Fruit fly (Drosophila melanogaster) whole organism, prepupa: Measurements from ENCODE around the gene CG13896.
A peak's percentile ranks its signal among the peaks of the same experiment; 100 is the strongest.

Experiments
- Blimp-1 ChIP-seq: fragments of 200-800 bp; sonication (Bioruptor generic); optimal IDR thresholded peaks from 3 replicates; lab custom pipeline; 2017; ENCODE audit warnings: missing biosample characterization, missing genetic modification characterization, mild to moderate bottlenecking, moderate library complexity, missing genetic modification reagents
- CG10631 ChIP-seq: fragments of 200-800 bp; sonication (Bioruptor generic); optimal IDR thresholded peaks from 2 replicates; lab custom pipeline; 2016; ENCODE audit warnings: missing biosample characterization, missing genetic modification characterization
- CG11294 ChIP-seq: fragments of 200-800 bp; sonication (Bioruptor generic); IDR thresholded peaks from 2 replicates; pipeline ENCODE4 v1.3.6; 2022; ENCODE audit warnings: missing biosample characterization, missing genetic modification characterization
- CG11902 ChIP-seq: fragments of 200-800 bp; sonication (Bioruptor generic); optimal IDR thresholded peaks from 3 replicates; lab custom pipeline; 2016; ENCODE audit warnings: missing biosample characterization, missing genetic modification characterization
- CG15336 ChIP-seq: fragments of 200-800 bp; sonication (Bioruptor generic); IDR thresholded peaks from 2 replicates; pipeline ENCODE4 v1.3.6; 2022; ENCODE audit warnings: missing biosample characterization, missing genetic modification characterization
- CG16779 ChIP-seq: fragments of 200-800 bp; sonication (Bioruptor generic); optimal IDR thresholded peaks from 3 replicates; lab custom pipeline; 2017; ENCODE audit warnings: missing biosample characterization, mild to moderate bottlenecking, missing genetic modification characterization
- CG3032 ChIP-seq: fragments of 200-800 bp; optimal IDR thresholded peaks from 2 replicates; lab custom pipeline; 2019; ENCODE audit warnings: missing biosample characterization, mild to moderate bottlenecking, missing genetic modification characterization, moderate library complexity
- CG31627 ChIP-seq: fragments of 200-800 bp; sonication (Bioruptor generic); optimal IDR thresholded peaks from 3 replicates; lab custom pipeline; 2016; ENCODE audit warnings: missing biosample characterization, missing genetic modification characterization
- CG32006 ChIP-seq: fragments of 200-800 bp; sonication (Bioruptor generic); optimal IDR thresholded peaks from 3 replicates; lab custom pipeline; 2017; ENCODE audit warnings: missing biosample characterization, mild to moderate bottlenecking, missing genetic modification characterization
- CG34406 ChIP-seq: fragments of 200-800 bp; sonication (Bioruptor generic); optimal IDR thresholded peaks from 3 replicates; lab custom pipeline; 2016; ENCODE audit warnings: missing biosample characterization, missing genetic modification characterization
- CG4318 ChIP-seq: fragments of 200-800 bp; sonication (Bioruptor generic); optimal IDR thresholded peaks from 3 replicates; lab custom pipeline; 2017; ENCODE audit warnings: missing biosample characterization, mild to moderate bottlenecking, missing genetic modification characterization
- CG6276 ChIP-seq: fragments of 200-800 bp; sonication (Bioruptor generic); optimal IDR thresholded peaks from 2 replicates; lab custom pipeline; 2017; ENCODE audit warnings: missing biosample characterization, mild to moderate bottlenecking, missing genetic modification characterization
- CG6792 ChIP-seq: fragments of 200-800 bp; sonication (Bioruptor generic); optimal IDR thresholded peaks from 3 replicates; lab custom pipeline; 2016; ENCODE audit warnings: missing biosample characterization, missing genetic modification characterization
- CG6854 ChIP-seq: fragments of 200-800 bp; sonication (Bioruptor generic); optimal IDR thresholded peaks from 2 replicates; lab custom pipeline; 2017; ENCODE audit warnings: missing biosample characterization, mild to moderate bottlenecking, missing genetic modification characterization
- CG7368 ChIP-seq: fragments of 200-800 bp; sonication (Bioruptor generic); optimal IDR thresholded peaks from 3 replicates; lab custom pipeline; 2016; ENCODE audit warnings: missing biosample characterization, missing genetic modification characterization
- CG8119 ChIP-seq: fragments of 200-800 bp; sonication (Bioruptor generic); IDR thresholded peaks from 3 replicates; pipeline ENCODE4 v1.3.6; 2022; ENCODE audit warnings: missing biosample characterization, missing genetic modification characterization
- CG8319 ChIP-seq: fragments of 200-800 bp; sonication (Bioruptor generic); optimal IDR thresholded peaks from 3 replicates; lab custom pipeline; 2016; ENCODE audit warnings: missing biosample characterization, missing genetic modification characterization
- CG8632 ChIP-seq: fragments of 200-800 bp; sonication (Bioruptor generic); optimal IDR thresholded peaks from 3 replicates; lab custom pipeline; 2016; ENCODE audit warnings: missing biosample characterization, missing genetic modification characterization
- CG9139 ChIP-seq: fragments of 200-800 bp; sonication (Bioruptor generic); optimal IDR thresholded peaks from 3 replicates; lab custom pipeline; 2017; ENCODE audit warnings: missing biosample characterization, mild to moderate bottlenecking, missing genetic modification characterization
- Eip75B ChIP-seq: fragments of 200-800 bp; sonication (Bioruptor generic); optimal IDR thresholded peaks from 3 replicates; lab custom pipeline; 2016; ENCODE audit warnings: missing biosample characterization, missing genetic modification characterization
- Eip78C ChIP-seq: fragments of 200-800 bp; sonication (Bioruptor generic); peaks from one replicate; lab custom pipeline; 2016; ENCODE audit warnings: missing biosample characterization, missing genetic modification characterization
- Eip93F ChIP-seq: fragments of 200-800 bp; sonication (Bioruptor generic); optimal IDR thresholded peaks from 2 replicates; lab custom pipeline; 2016; ENCODE audit warnings: missing biosample characterization, mild to moderate bottlenecking, missing genetic modification characterization
- Gug ChIP-seq: fragments of 200-800 bp; sonication (Bioruptor generic); IDR thresholded peaks from 2 replicates; pipeline ENCODE4 v1.3.6; 2022; ENCODE audit warnings: missing biosample characterization, missing genetic modification characterization
- Hr39 ChIP-seq: fragments of 200-800 bp; sonication (Bioruptor generic); optimal IDR thresholded peaks from 2 replicates; lab custom pipeline; 2016; ENCODE audit warnings: missing biosample characterization, missing genetic modification characterization
- Met ChIP-seq: fragments of 200-800 bp; sonication (Bioruptor generic); optimal IDR thresholded peaks from 3 replicates; lab custom pipeline; 2016; ENCODE audit warnings: missing biosample characterization, missing genetic modification characterization
- Smox ChIP-seq: fragments of 200-800 bp; sonication (Bioruptor generic); optimal IDR thresholded peaks from 3 replicates; lab custom pipeline; 2016; ENCODE audit warnings: missing biosample characterization, missing genetic modification characterization
- Sox14 ChIP-seq: fragments of 200-800 bp; sonication (Bioruptor generic); optimal IDR thresholded peaks from 3 replicates; lab custom pipeline; 2016; ENCODE audit warnings: missing biosample characterization, missing genetic modification characterization
- achi ChIP-seq: fragments of 200-800 bp; sonication (Bioruptor generic); optimal IDR thresholded peaks from 3 replicates; lab custom pipeline; 2016; ENCODE audit warnings: missing biosample characterization, missing genetic modification characterization
- acj6 ChIP-seq: fragments of 200-800 bp; sonication (Bioruptor generic); optimal IDR thresholded peaks from 3 replicates; lab custom pipeline; 2016; ENCODE audit warnings: missing biosample characterization, missing genetic modification characterization
- dac ChIP-seq: fragments of 200-800 bp; sonication (Bioruptor generic); optimal IDR thresholded peaks from 2 replicates; lab custom pipeline; 2017; ENCODE audit warnings: missing biosample characterization, mild to moderate bottlenecking, missing genetic modification characterization
- dsx ChIP-seq: fragments of 200-800 bp; optimal IDR thresholded peaks from 3 replicates; lab custom pipeline; 2019; ENCODE audit warnings: missing biosample characterization, mild to moderate bottlenecking, missing genetic modification characterization, moderate library complexity; ENCODE audit not compliant: poor library complexity, severe bottlenecking
- eg ChIP-seq: fragments of 200-800 bp; sonication (Bioruptor generic); IDR thresholded peaks from 3 replicates; pipeline ENCODE4 v1.3.6; 2022; ENCODE audit warnings: missing biosample characterization, missing genetic modification characterization
- esn ChIP-seq: fragments of 200-800 bp; sonication (Bioruptor generic); optimal IDR thresholded peaks from 2 replicates; lab custom pipeline; 2016; ENCODE audit warnings: missing biosample characterization, mild to moderate bottlenecking, missing genetic modification characterization, moderate library complexity
- fd59A ChIP-seq: fragments of 200-800 bp; sonication (Bioruptor generic); optimal IDR thresholded peaks from 2 replicates; lab custom pipeline; 2017; ENCODE audit warnings: missing biosample characterization, mild to moderate bottlenecking, missing genetic modification characterization, missing genetic modification reagents
- fd85E ChIP-seq: fragments of 200-800 bp; sonication (Bioruptor generic); optimal IDR thresholded peaks from 3 replicates; lab custom pipeline; 2016; ENCODE audit warnings: missing biosample characterization, missing genetic modification characterization
- fkh ChIP-seq: fragments of 200-800 bp; sonication (Bioruptor generic); optimal IDR thresholded peaks from 3 replicates; lab custom pipeline; 2017; ENCODE audit warnings: missing biosample characterization, mild to moderate bottlenecking, missing genetic modification characterization, moderate library complexity
- net ChIP-seq: fragments of 200-800 bp; sonication (Bioruptor generic); optimal IDR thresholded peaks from 3 replicates; lab custom pipeline; 2016; ENCODE audit warnings: missing biosample characterization, missing genetic modification characterization
- pdm3 ChIP-seq: fragments of 200-800 bp; sonication (Bioruptor generic); optimal IDR thresholded peaks from 3 replicates; lab custom pipeline; 2016; ENCODE audit warnings: missing biosample characterization, missing genetic modification characterization
- salr ChIP-seq, 2 experiments: fragments of 200-800 bp; sonication (Bioruptor generic); optimal IDR thresholded peaks; 3 replicates each; lab custom pipeline; 2016 to 2018; ENCODE audit warnings: missing biosample characterization in 2 of 2, missing genetic modification characterization in 2 of 2, mild to moderate bottlenecking in 1 of 2
- spab ChIP-seq: fragments of 200-800 bp; sonication (Bioruptor generic); optimal IDR thresholded peaks from 2 replicates; lab custom pipeline; 2017; ENCODE audit warnings: missing biosample characterization, mild to moderate bottlenecking, missing genetic modification characterization, missing genetic modification reagents
- ss ChIP-seq, 2 experiments: fragments of 200-800 bp; sonication (Bioruptor generic); optimal IDR thresholded peaks; 2 replicates in 1 of 2; 3 replicates in 1 of 2; lab custom pipeline; 2017 to 2018; ENCODE audit warnings: mild to moderate bottlenecking in 2 of 2, missing biosample characterization in 2 of 2, missing genetic modification characterization in 2 of 2, moderate library complexity in 1 of 2
- svp ChIP-seq: fragments of 200-800 bp; sonication (Bioruptor generic); peaks from one replicate; lab custom pipeline; 2016; ENCODE audit warnings: missing biosample characterization, missing genetic modification characterization
- topi ChIP-seq: fragments of 200-800 bp; sonication (Bioruptor generic); optimal IDR thresholded peaks from 3 replicates; lab custom pipeline; 2016; ENCODE audit warnings: missing biosample characterization, missing genetic modification characterization
- vri ChIP-seq: fragments of 200-800 bp; sonication (Bioruptor generic); optimal IDR thresholded peaks from 3 replicates; lab custom pipeline; 2016; ENCODE audit warnings: missing biosample characterization, mild to moderate bottlenecking, missing genetic modification characterization

CG13896 gene

DNA sequence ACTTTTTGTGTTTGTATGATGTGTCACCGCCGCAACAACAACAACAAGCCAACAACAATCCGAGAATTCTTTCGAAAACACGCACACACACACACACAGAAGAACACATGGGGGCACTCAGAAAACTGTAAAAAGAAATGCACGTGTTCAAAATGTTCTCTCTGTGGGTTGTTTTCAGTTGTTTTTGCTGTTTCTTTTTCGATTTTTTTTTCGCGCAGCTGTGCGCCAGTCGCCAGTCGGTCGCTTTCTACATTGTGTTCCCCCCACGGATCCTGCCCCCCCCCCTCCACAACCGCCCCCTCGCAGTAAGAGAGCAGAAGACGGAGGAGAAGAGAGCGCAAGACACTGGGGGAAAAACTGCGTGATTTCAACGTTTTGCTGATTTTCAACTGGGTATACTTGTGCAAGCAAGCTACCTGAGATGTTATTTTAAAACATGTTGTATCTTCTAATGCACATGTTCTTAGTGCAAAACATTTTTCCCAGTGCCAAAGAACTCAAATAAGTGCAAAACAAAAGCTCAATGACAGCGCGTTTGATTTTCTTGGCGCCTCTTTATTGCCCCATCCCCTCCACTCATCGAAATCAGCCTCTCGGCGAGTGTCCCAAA is 40.0 kb upstream of the CG13896 start (continued):
- TF ChIP-seq dsx (GFP tag; lab: Kevin White, UChicago): peak; percentile 69
- peak; percentile 49 for TF ChIP-seq CG3032 (tag; lab: Kevin White, UChicago)
- peak; percentile 26 for TF ChIP-seq CG34406 (GFP tag; lab: Kevin White, UChicago)
- no peak for TF ChIP-seq CG8319 (GFP tag; lab: Kevin White, UChicago)
- peak; percentile 14 to 46 for TF ChIP-seq ss (GFP tag; optimal IDR thresholded peaks at IDR 0.05; lab: Kevin White, UChicago)
- no peak for TF ChIP-seq Blimp-1 (GFP tag; lab: Kevin White, UChicago)
- no peak for TF ChIP-seq Eip78C
- TF ChIP-seq topi (GFP tag; lab: Kevin White, UChicago): peak; percentile 48
- TF ChIP-seq CG32006 (GFP tag; lab: Kevin White, UChicago): peak; percentile 65
- peak; percentile 37 for TF ChIP-seq Met (GFP tag; lab: Kevin White, UChicago)
- TF ChIP-seq achi (GFP tag; lab: Kevin White, UChicago): peak; percentile 41
- peak; percentile 5 for TF ChIP-seq CG4318 (GFP tag; lab: Kevin White, UChicago)
- peak; percentile 34 for TF ChIP-seq esn (GFP tag; lab: Kevin White, UChicago)
- TF ChIP-seq Hr39: peak; percentile 61
- 0 out of 3 replicates have a peak, but pooled peaks have one; percentile 40 for TF ChIP-seq CG8119 (GFP tag; lab: Robert Waterston, UW)
- TF ChIP-seq Eip75B (GFP tag; lab: Kevin White, UChicago): no peak
- peak; percentile 60 for TF ChIP-seq CG31627 (GFP tag; lab: Kevin White, UChicago)
- TF ChIP-seq svp (GFP tag; lab: Kevin White, UChicago): no peak
- peak; percentile 20 for TF ChIP-seq CG10631 (GFP tag; lab: Kevin White, UChicago)
- TF ChIP-seq Sox14 (GFP tag; lab: Kevin White, UChicago): peak; percentile 35
- TF ChIP-seq fkh (GFP tag; lab: Kevin White, UChicago): no peak

DNA sequence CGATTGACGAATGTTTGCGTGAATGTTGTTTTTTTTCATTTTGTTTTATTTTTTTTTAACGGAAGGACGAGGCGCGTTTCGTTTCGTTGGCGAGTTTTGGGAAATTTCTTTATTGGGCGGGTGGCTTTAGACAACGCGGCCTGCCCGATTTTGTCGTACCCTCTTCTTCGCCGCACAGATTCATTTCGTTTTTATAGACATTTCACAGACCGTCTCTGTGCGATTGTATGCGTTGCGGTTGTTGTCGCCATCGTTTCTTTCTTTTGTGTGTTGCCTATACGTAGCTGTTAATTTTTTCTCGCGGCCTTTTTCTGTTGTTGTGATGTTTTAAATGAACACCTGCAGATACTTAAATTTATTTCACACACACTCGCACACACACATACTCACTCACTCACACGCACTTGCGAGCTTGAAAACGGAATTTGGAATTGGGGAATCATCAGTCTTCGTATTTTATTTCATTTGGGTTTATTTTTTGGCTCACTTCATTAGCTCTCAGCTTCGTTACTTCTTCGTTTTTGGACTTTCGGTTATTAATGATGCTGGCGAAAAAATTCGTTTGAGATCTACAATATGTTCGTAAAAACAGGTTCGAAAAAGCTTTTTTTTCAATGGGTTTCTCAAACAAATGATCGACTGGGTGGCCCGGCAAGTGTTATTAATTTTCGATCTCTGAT is 39.1 kb upstream of the CG13896 start:
- TF ChIP-seq CG3032 (tag; lab: Kevin White, UChicago) (no peak), Smox (GFP tag; lab: Kevin White, UChicago) (no peak), Eip78C (no peak), eg (GFP tag; lab: Robert Waterston, UW) (no peak), CG8632 (GFP tag; lab: Kevin White, UChicago) (no peak), CG10631 (GFP tag; lab: Kevin White, UChicago) (no peak), CG32006 (GFP tag; lab: Kevin White, UChicago) (no peak), CG7368 (GFP tag; lab: Kevin White, UChicago) (no peak), CG8119 (GFP tag; lab: Robert Waterston, UW) (no peak), svp (GFP tag; lab: Kevin White, UChicago) (no peak), CG11294 (GFP tag; lab: Robert Waterston, UW) (no peak), net (GFP tag; lab: Kevin White, UChicago) (no peak), CG15336 (GFP tag; lab: Robert Waterston, UW) (no peak), salr (GFP tag; optimal IDR thresholded peaks at IDR 0.05; lab: Kevin White, UChicago) (no peak), dac (no peak), Gug (GFP tag; lab: Robert Waterston, UW) (no peak), CG6854 (GFP tag; lab: Kevin White, UChicago) (no peak), CG11902 (no peak)

DNA sequence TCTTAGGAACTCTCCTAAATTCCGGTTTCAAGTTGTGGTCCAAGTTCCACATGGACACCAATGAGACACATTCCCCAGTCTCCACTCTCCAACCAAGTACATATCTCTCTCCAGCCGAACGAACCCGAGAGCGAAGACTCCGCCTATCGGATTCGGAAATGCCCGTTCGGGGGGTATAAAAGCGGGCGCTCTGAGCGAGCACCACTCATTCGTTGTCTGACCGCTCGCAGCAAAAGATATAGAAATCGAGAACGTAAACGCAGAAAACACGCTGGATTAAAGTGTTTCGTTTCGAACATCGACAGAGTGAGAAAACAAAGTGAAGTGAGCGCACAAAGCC is 37.5 kb upstream of the CG13896 start, which contains the start of gene emc:
emc (plus strand) TSS at position 202 of the 340 bp plus-strand sequence.
- TF ChIP-seq CG6792 (no peak), vri (GFP tag; lab: Kevin White, UChicago) (peak; percentile 81), Eip93F (GFP tag; lab: Kevin White, UChicago) (peak; percentile 65), dsx (GFP tag; lab: Kevin White, UChicago) (peak; percentile 69), CG10631 (GFP tag; lab: Kevin White, UChicago) (no peak), CG6276 (GFP tag; lab: Kevin White, UChicago) (peak; percentile 51), CG8319 (GFP tag; lab: Kevin White, UChicago) (no peak), pdm3 (GFP tag; lab: Kevin White, UChicago) (peak; percentile 7), topi (GFP tag; lab: Kevin White, UChicago) (peak; percentile 52), fkh (GFP tag; lab: Kevin White, UChicago) (peak; percentile 73), CG9139 (GFP tag; lab: Kevin White, UChicago) (peak; percentile 89), CG3032 (tag; lab: Kevin White, UChicago) (peak; percentile 11), spab (GFP tag; lab: Kevin White, UChicago) (peak; percentile 17), acj6 (no peak), fd59A (GFP tag; lab: Kevin White, UChicago) (peak; percentile 1), CG11294 (GFP tag; lab: Robert Waterston, UW) (no peak; the same call in 1 of the 2 replicates), CG16779 (peak; percentile 65), ss (GFP tag; optimal IDR thresholded peaks at IDR 0.05; lab: Kevin White, UChicago) (peak; percentile 58 to 67), achi (GFP tag; lab: Kevin White, UChicago) (peak; percentile 46), net (GFP tag; lab: Kevin White, UChicago) (peak; percentile 62), fd85E (peak; percentile 24), Eip78C (peak; percentile 86), Smox (GFP tag; lab: Kevin White, UChicago) (peak; percentile 11)
